Fruit fly (Drosophila melanogaster) Kc167 (cell line): Measurements from ENCODE around the gene CG14302.

Source experiments
- insv ChIP-seq: fragments of >200 bp; optimal IDR thresholded peaks from 3 replicates; lab custom pipeline; 2018; ENCODE audit warnings: missing external identifiers
- psq ChIP-seq: fragments of >200 bp; optimal IDR thresholded peaks from 2 replicates; lab custom pipeline; 2017; ENCODE audit warnings: missing external identifiers

DNA sequence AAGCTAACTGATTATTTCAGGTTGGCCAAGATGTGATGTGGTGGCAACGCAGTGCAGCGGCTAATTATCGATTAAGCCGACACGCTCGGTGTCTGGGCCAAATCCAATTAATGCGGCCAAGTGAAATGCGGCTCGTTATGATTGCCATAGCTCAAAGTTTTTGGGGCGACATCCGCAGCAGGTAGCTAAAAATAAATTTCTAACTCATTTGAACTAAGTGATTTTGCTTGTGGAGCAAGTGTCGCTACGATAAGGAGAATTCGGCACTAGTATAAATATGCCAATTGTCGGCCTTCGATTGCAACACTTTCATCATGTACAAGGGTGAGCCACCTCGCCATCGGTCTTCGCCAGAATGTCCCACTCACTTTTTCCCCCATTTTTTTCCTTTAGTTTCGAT lies 37.5 kb upstream of the CG14302 start, which contains the start of gene CG34282:
- no peak for TF ChIP-seq insv (lab: Kevin White, UChicago)
- TF ChIP-seq psq (lab: Kevin White, UChicago) = no peak
